Worm (Caenorhabditis elegans): ENCODE results near the gene cpz-2.

DNA sequence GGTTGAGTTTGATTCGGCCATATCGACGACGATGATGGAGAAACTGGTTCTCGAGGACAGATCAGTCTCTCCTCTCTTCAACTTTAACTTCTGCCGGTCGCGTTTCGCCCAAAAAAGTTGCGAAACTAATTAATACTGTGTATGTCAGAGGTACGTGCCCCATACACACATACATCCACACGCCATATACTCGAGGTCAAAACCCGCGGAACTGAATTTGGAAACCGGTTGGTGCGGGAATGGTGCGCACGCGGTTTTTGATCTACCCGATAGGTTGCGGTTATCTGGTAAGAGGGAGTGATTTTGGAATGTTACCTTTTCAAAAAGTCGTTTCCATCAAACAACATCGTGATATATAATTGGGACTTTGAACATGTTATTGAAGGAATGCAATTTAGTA is 811 bp upstream of the cpz-2 start, which contains the start of gene ifbp-1:
- TF ChIP-seq him-1 (tag; optimal IDR thresholded peaks at IDR 0.05) (no peak), dao-5 (tag; optimal IDR thresholded peaks at IDR 0.05) (no peak), W03F9.2 (tag; optimal IDR thresholded peaks at IDR 0.05) (no peak)

All from whole organism, L4/young adult.